Worm (Caenorhabditis elegans) whole organism, mixed stage, embryonic: Measurements from ENCODE around the gene Y43C5B.3.

ENCODE experiments used
- ceh-83 ChIP-seq: fragments of 200-800 bp; sonication (Bioruptor generic); optimal IDR thresholded peaks from 2 replicates; lab custom pipeline; 2018; ENCODE audit warnings: mild to moderate bottlenecking, missing genetic modification characterization, missing compliant biosample characterization
- hlh-1 ChIP-seq: fragments of 150-350 bp; optimal IDR thresholded peaks from 2 replicates; lab custom pipeline; 2014; ENCODE audit warnings: missing biosample characterization, missing genetic modification reagents, missing genetic modification characterization
- nhr-237 ChIP-seq: fragments of 150-350 bp; optimal IDR thresholded peaks from 2 replicates; lab custom pipeline; 2014; ENCODE audit warnings: missing biosample characterization, missing genetic modification characterization
- nhr-28 ChIP-seq: fragments of 150-350 bp; optimal IDR thresholded peaks from 2 replicates; lab custom pipeline; 2014; ENCODE audit warnings: missing biosample characterization, missing genetic modification characterization
- nhr-76 ChIP-seq: sonication (generic microtip); optimal IDR thresholded peaks from 2 replicates; lab custom pipeline; 2017; ENCODE audit warnings: missing biosample characterization, missing genetic modification characterization
- snpc-4 ChIP-seq: fragments of 150-350 bp; optimal IDR thresholded peaks from 2 replicates; lab custom pipeline; 2014; ENCODE audit warnings: missing biosample characterization, missing genetic modification characterization
- zip-8 ChIP-seq: fragments of 150-350 bp; optimal IDR thresholded peaks from 2 replicates; lab custom pipeline; 2014; ENCODE audit warnings: missing biosample characterization, missing genetic modification characterization
- ztf-11 ChIP-seq: fragments of 150-350 bp; optimal IDR thresholded peaks from 2 replicates; lab custom pipeline; 2014; ENCODE audit warnings: missing biosample characterization, missing genetic modification characterization

DNA sequence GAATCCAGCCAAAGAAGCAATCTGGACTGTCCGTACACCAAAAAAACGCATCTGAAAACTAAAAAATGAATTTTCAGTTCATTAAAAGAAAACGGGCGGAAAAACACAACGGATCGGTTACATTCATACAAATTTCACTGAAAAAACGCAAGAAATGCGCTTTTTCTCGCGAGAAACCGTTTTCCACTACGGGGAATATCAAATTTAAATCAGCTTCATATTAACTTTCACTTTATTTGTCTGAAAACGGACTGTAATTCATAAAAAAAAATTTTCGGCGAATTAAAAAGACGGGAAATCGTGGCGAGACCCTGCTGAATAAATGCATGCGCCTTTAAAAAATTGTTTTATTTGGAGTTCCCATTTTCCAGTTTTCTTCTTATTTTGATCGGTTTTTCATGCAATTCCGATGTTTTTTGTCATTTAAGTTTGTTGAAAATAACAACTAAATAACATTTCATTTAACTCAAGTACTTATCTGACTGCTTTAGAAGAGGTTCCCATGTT is 17.4 kb downstream of the Y43C5B.3 start, which contains the start of gene pges-2:
- TF ChIP-seq zip-8 (tag; lab: Kevin White, UChicago): no peak
- TF ChIP-seq snpc-4 (tag; lab: Kevin White, UChicago): no peak
- TF ChIP-seq ztf-11 (tag; lab: Kevin White, UChicago): no peak
- TF ChIP-seq nhr-76: no peak
- TF ChIP-seq nhr-237: no peak
- TF ChIP-seq ceh-83 (GFP tag; lab: Kevin White, UChicago): no peak
- no peak for TF ChIP-seq nhr-28 (tag; lab: Kevin White, UChicago)
- no peak for TF ChIP-seq hlh-1 (tag; lab: Kevin White, UChicago)
